Worm (Caenorhabditis elegans) whole organism, mixed stage, embryonic: Measurements from ENCODE around the gene Y57G11C.36.

ENCODE experiments used
- M03D4.4 ChIP-seq: sonication (generic microtip); optimal IDR thresholded peaks from 2 replicates; lab custom pipeline; 2017; ENCODE audit warnings: mild to moderate bottlenecking, missing genetic modification characterization, missing compliant biosample characterization
- bed-3 ChIP-seq: fragments of 200-800 bp; sonication (Bioruptor generic); optimal IDR thresholded peaks from 3 replicates; lab custom pipeline; 2018; ENCODE audit warnings: mild to moderate bottlenecking, missing genetic modification characterization, moderate library complexity, missing compliant biosample characterization
- blmp-1 ChIP-seq: fragments of 150-350 bp; optimal IDR thresholded peaks from 2 replicates; lab custom pipeline; 2014; ENCODE audit warnings: missing biosample characterization, missing genetic modification characterization
- ceh-39 ChIP-seq: fragments of 150-350 bp; optimal IDR thresholded peaks from 2 replicates; lab custom pipeline; 2014; ENCODE audit warnings: missing biosample characterization, missing genetic modification characterization
- ceh-43 ChIP-seq: fragments of 200-800 bp; sonication (Bioruptor generic); optimal IDR thresholded peaks from 2 replicates; lab custom pipeline; 2018; ENCODE audit warnings: mild to moderate bottlenecking, missing genetic modification characterization, moderate library complexity, missing compliant biosample characterization
- ceh-83 ChIP-seq: fragments of 200-800 bp; sonication (Bioruptor generic); optimal IDR thresholded peaks from 2 replicates; lab custom pipeline; 2018; ENCODE audit warnings: mild to moderate bottlenecking, missing genetic modification characterization, missing compliant biosample characterization
- ces-1 ChIP-seq: fragments of 150-350 bp; optimal IDR thresholded peaks from 2 replicates; lab custom pipeline; 2014; ENCODE audit warnings: missing biosample characterization, missing genetic modification reagents, missing genetic modification characterization
- cnd-1 ChIP-seq: fragments of 200-800 bp; sonication (Bioruptor generic); optimal IDR thresholded peaks from 2 replicates; lab custom pipeline; 2018; ENCODE audit warnings: mild to moderate bottlenecking, missing genetic modification characterization, missing compliant biosample characterization
- ham-2 ChIP-seq: fragments of 200-800 bp; sonication (Bioruptor generic); optimal IDR thresholded peaks from 2 replicates; lab custom pipeline; 2018; ENCODE audit warnings: mild to moderate bottlenecking, missing genetic modification characterization, missing compliant biosample characterization
- lin-13 ChIP-seq: fragments of 150-350 bp; optimal IDR thresholded peaks from 2 replicates; lab custom pipeline; 2014; ENCODE audit warnings: missing biosample characterization, missing genetic modification characterization
- lin-32 ChIP-seq: fragments of 200-800 bp; sonication (Bioruptor generic); optimal IDR thresholded peaks from 2 replicates; lab custom pipeline; 2018; ENCODE audit warnings: mild to moderate bottlenecking, missing genetic modification characterization, missing compliant biosample characterization
- mab-5 ChIP-seq: fragments of 150-350 bp; optimal IDR thresholded peaks from 2 replicates; lab custom pipeline; 2014; ENCODE audit warnings: missing biosample characterization, missing genetic modification characterization
- mep-1 ChIP-seq: fragments of 150-350 bp; optimal IDR thresholded peaks from 2 replicates; lab custom pipeline; 2017; ENCODE audit warnings: missing biosample characterization, missing genetic modification reagents, missing genetic modification characterization, inconsistent platforms
- mls-2 ChIP-seq: sonication (generic microtip); optimal IDR thresholded peaks from 2 replicates; lab custom pipeline; 2016; ENCODE audit warnings: mild to moderate bottlenecking, missing genetic modification characterization, moderate library complexity, missing compliant biosample characterization
- nhr-237 ChIP-seq: fragments of 150-350 bp; optimal IDR thresholded peaks from 2 replicates; lab custom pipeline; 2014; ENCODE audit warnings: missing biosample characterization, missing genetic modification characterization
- nhr-28 ChIP-seq: fragments of 150-350 bp; optimal IDR thresholded peaks from 2 replicates; lab custom pipeline; 2014; ENCODE audit warnings: missing biosample characterization, missing genetic modification characterization
- nhr-76 ChIP-seq: sonication (generic microtip); optimal IDR thresholded peaks from 2 replicates; lab custom pipeline; 2017; ENCODE audit warnings: missing biosample characterization, missing genetic modification characterization
- pha-4 ChIP-seq: fragments of 150-350 bp; optimal IDR thresholded peaks from 2 replicates; lab custom pipeline; 2018; ENCODE audit warnings: missing biosample characterization, missing genetic modification reagents, missing genetic modification characterization
- sem-2 ChIP-seq: fragments of 200-800 bp; sonication (Bioruptor generic); optimal IDR thresholded peaks from 2 replicates; lab custom pipeline; 2018; ENCODE audit warnings: mild to moderate bottlenecking, missing genetic modification characterization, missing compliant biosample characterization
- sptf-1 ChIP-seq: sonication (generic microtip); optimal IDR thresholded peaks from 2 replicates; lab custom pipeline; 2017; ENCODE audit warnings: mild to moderate bottlenecking, missing genetic modification characterization, moderate library complexity, missing compliant biosample characterization
- tbx-8 ChIP-seq: fragments of 200-800 bp; sonication (Bioruptor generic); optimal IDR thresholded peaks from 2 replicates; lab custom pipeline; 2018; ENCODE audit warnings: mild to moderate bottlenecking, missing genetic modification characterization, moderate library complexity, missing compliant biosample characterization
- unc-120 ChIP-seq: sonication (generic microtip); optimal IDR thresholded peaks from 2 replicates; lab custom pipeline; 2017; ENCODE audit warnings: missing genetic modification characterization, missing compliant biosample characterization; ENCODE audit not compliant: poor library complexity, severe bottlenecking
- unc-39 ChIP-seq: fragments of 150-350 bp; optimal IDR thresholded peaks from 2 replicates; lab custom pipeline; 2014; ENCODE audit warnings: missing biosample characterization, missing genetic modification characterization
- zip-8 ChIP-seq: fragments of 150-350 bp; optimal IDR thresholded peaks from 2 replicates; lab custom pipeline; 2014; ENCODE audit warnings: missing biosample characterization, missing genetic modification characterization
- ztf-11 ChIP-seq: fragments of 150-350 bp; optimal IDR thresholded peaks from 2 replicates; lab custom pipeline; 2014; ENCODE audit warnings: missing biosample characterization, missing genetic modification characterization

The Y57G11C.36 gene

DNA sequence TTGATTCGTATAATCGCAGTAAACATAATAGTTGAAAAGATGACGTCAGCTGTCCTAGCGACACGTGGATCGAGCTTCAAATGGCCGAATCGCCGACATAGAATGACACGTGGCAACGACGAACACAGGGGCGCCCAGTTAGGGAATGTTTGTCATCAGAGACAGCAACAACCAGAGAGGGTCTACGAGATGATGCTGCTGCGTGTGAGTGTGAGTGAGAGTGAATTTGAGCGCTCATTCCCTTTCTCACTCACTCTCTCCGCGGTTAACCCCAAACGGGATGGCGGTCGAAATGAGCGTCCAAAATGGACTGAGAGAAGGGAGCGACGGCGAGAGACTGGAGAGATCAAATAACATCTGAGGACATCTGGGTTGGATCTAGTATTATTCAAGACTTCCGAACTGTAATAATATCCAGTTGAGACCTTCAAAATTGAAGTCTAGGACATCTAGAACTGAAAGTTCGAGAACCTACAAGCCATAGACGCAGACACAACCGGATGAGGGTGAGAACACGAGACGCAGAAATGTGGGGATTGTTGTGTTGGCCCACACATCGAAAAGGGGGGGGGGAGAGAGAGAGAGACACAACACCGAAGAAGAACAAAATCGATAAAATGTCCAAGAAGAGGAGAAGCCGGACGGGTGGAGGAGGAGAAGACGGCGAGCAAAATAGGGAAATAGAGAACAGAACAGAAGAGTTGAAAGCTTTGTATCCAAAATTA is 20.5 kb upstream of the Y57G11C.36 start (continued):
- TF ChIP-seq ces-1 (peak; percentile 51), nhr-237 (tag; lab: Kevin White, UChicago) (peak; percentile 1), mab-5 (tag; lab: Kevin White, UChicago) (no peak), cnd-1 (tag; lab: Kevin White, UChicago) (no peak), bed-3 (GFP tag; lab: Kevin White, UChicago) (no peak)

- TF ChIP-seq unc-39 (tag; lab: Kevin White, UChicago) (no peak), tbx-8 (GFP tag; lab: Kevin White, UChicago) (no peak), bed-3 (GFP tag; lab: Kevin White, UChicago) (no peak), nhr-76 (tag; lab: Kevin White, UChicago) (no peak), sptf-1 (no peak)
- TF ChIP-seq, all 35 proteins: peak for 0
Measured at ce11 chrIV:14792602-14793232, 19.1 kb upstream of the Y57G11C.36 start, which contains the start of gene gdi-1. TSS of gene gdi-1 (minus strand) at chrIV:14792887.

DNA sequence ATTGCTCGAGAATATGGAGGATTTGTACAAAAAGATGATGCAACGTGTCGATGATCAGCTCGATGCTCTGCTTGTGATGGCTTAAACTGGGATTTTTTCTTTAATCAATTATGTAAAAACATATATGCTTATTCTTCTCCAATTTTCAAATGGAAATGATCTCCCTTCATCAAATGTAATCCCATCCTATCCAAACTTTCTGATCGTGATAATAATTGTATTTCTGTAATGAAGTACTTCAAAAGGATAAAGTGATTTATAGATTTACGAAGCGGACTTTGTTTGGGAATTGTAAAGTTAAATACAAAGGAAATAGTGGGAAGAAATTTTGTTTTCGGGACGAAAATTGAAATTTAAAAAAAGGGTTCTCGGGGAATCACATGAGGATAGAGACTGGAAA is 17.0 kb upstream of the Y57G11C.36 start:
- TF ChIP-seq ces-1 = peak; percentile 16
- no peak for TF ChIP-seq mls-2 (tag; lab: Kevin White, UChicago)

ce11 chrIV:14786374-14787136 is 13.0 kb upstream of the Y57G11C.36 start, which contains the start of gene melo-1:
TSS of gene melo-1 (plus strand) at chrIV:14787031.
- peak; percentile 83 for TF ChIP-seq ces-1
- TF ChIP-seq unc-120 (tag; lab: Kevin White, UChicago) = peak; percentile 16
- no peak for TF ChIP-seq ceh-43
- TF ChIP-seq mep-1 (tag; lab: Kevin White, UChicago) = no peak
- no peak for TF ChIP-seq nhr-28
- no peak for TF ChIP-seq unc-39 (tag; lab: Kevin White, UChicago)
- TF ChIP-seq sptf-1 = no peak
- no peak for TF ChIP-seq blmp-1 (tag; lab: Kevin White, UChicago)
- TF ChIP-seq tbx-8 (GFP tag; lab: Kevin White, UChicago) = no peak
- TF ChIP-seq M03D4.4 (tag; lab: Kevin White, UChicago) = peak; percentile 11
- TF ChIP-seq pha-4 = peak; percentile 38
- no peak for TF ChIP-seq mab-5 (tag; lab: Kevin White, UChicago)
- TF ChIP-seq, all 35 proteins: peak for 4

- TF ChIP-seq mep-1 (tag; lab: Kevin White, UChicago) = no peak
- TF ChIP-seq ces-1 = peak; percentile 37
- TF ChIP-seq, all 35 proteins: peak for 1
Measured at ce11 chrIV:14784481-14784880, 10.9 kb upstream of the Y57G11C.36 start, which contains the start of gene nlp-56. TSS of gene nlp-56 (minus strand) at chrIV:14784737.

DNA sequence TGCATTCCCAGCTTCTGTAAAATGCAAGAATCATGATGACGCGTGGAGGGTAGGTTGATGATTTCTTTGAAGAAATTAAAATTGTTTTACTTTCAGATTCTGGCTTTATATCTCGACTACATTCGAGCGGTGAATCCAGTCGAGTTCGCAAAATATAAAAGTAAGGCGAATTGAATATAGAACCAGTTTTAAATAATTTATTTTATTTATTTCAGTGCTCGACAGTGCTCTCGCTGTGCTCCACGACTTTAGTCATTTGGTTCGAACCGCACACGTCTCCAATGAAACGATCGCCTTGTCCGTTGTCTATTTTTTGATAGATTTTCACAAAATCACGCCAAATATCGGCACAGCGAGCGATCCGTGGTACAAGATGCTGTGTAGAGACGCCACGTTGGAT is 8.6 kb upstream of the Y57G11C.36 start, which contains the start of gene Y57G11C.1130:
TSS of gene Y57G11C.1130 (plus strand) at position 301 of the 400 bp plus-strand sequence.
- TF ChIP-seq lin-13 (no peak), sem-2 (GFP tag; lab: Kevin White, UChicago) (no peak), ztf-11 (tag; lab: Kevin White, UChicago) (no peak), ceh-43 (no peak), blmp-1 (tag; lab: Kevin White, UChicago) (no peak), nhr-28 (no peak), ces-1 (no peak), lin-32 (GFP tag; lab: Kevin White, UChicago) (no peak), cnd-1 (tag; lab: Kevin White, UChicago) (no peak), ceh-39 (tag; lab: Kevin White, UChicago) (no peak), ham-2 (GFP tag; lab: Kevin White, UChicago) (no peak), mep-1 (tag; lab: Kevin White, UChicago) (no peak), M03D4.4 (tag; lab: Kevin White, UChicago) (no peak), tbx-8 (GFP tag; lab: Kevin White, UChicago) (no peak), zip-8 (tag; lab: Kevin White, UChicago) (no peak), ceh-83 (GFP tag; lab: Kevin White, UChicago) (no peak)
